Worm (Caenorhabditis elegans) whole organism, L1 larva: Measurements from ENCODE around the gene Y43H11AL.1.

Source experiments
- C16A3.4 ChIP-seq: fragments of 150-350 bp; optimal IDR thresholded peaks from 2 replicates; lab custom pipeline; 2014; ENCODE audit warnings: missing biosample characterization, missing genetic modification characterization
- C34B4.2 ChIP-seq: sonication (generic microtip); optimal IDR thresholded peaks from 2 replicates; lab custom pipeline; 2017; ENCODE audit warnings: mild to moderate bottlenecking, missing genetic modification characterization, missing compliant biosample characterization
- ama-1 ChIP-seq: fragments of 150-350 bp; optimal IDR thresholded peaks from 2 replicates; lab custom pipeline; 2014
- blmp-1 ChIP-seq: fragments of 150-350 bp; optimal IDR thresholded peaks from 2 replicates; lab custom pipeline; 2014; ENCODE audit warnings: missing biosample characterization, missing genetic modification characterization
- ceh-63 ChIP-seq: fragments of 200-800 bp; sonication (Bioruptor generic); optimal IDR thresholded peaks from 2 replicates; lab custom pipeline; 2018; ENCODE audit warnings: mild to moderate bottlenecking, missing genetic modification characterization, missing compliant biosample characterization
- ceh-8 ChIP-seq: fragments of 200-800 bp; sonication (Bioruptor generic); optimal IDR thresholded peaks from 2 replicates; lab custom pipeline; 2018; ENCODE audit warnings: mild to moderate bottlenecking, missing genetic modification characterization, moderate library complexity, missing compliant biosample characterization
- ceh-90 ChIP-seq: sonication (generic microtip); optimal IDR thresholded peaks from 2 replicates; lab custom pipeline; 2016; ENCODE audit warnings: missing genetic modification characterization, missing compliant biosample characterization
- dpl-1 ChIP-seq, 3 experiments: fragments of 150-350 bp in 2 of 3; sonication (generic microtip) in 1 of 3; optimal IDR thresholded peaks; 2 replicates each; lab custom pipeline; 2014 to 2017; ENCODE audit warnings: missing biosample characterization in 3 of 3, missing genetic modification characterization in 3 of 3, missing genetic modification reagents in 3 of 3
- efl-1 ChIP-seq, 4 experiments: fragments of 150-350 bp; optimal IDR thresholded peaks in 3 of 4; peaks in 1 of 4; 1 replicate in 1 of 4; 2 replicates in 3 of 4; lab custom pipeline; 2014; ENCODE audit warnings: missing biosample characterization in 2 of 4, missing genetic modification characterization in 2 of 4, missing genetic modification reagents in 2 of 4
- efl-3 ChIP-seq: fragments of 200-800 bp; sonication (Bioruptor generic); optimal IDR thresholded peaks from 2 replicates; lab custom pipeline; 2018; ENCODE audit warnings: mild to moderate bottlenecking, missing genetic modification characterization, missing compliant biosample characterization
- egl-13 ChIP-seq: sonication (generic microtip); optimal IDR thresholded peaks from 2 replicates; lab custom pipeline; 2016; ENCODE audit warnings: missing genotype, missing genetic modification reagents, missing genetic modification characterization, missing compliant biosample characterization
- elt-2 ChIP-seq: sonication (generic microtip); optimal IDR thresholded peaks from 2 replicates; lab custom pipeline; 2016; ENCODE audit warnings: missing genetic modification characterization, mild to moderate bottlenecking, inconsistent platforms, missing compliant biosample characterization, missing genetic modification reagents
- elt-3 ChIP-seq, 6 experiments: fragments of 150-350 bp in 1 of 6; sonication (generic microtip); optimal IDR thresholded peaks; 2 replicates each; lab custom pipeline; 2017 to 2018; ENCODE audit warnings: missing biosample characterization in 6 of 6, missing genetic modification characterization in 6 of 6, inconsistent platforms in 1 of 6
- ets-5 ChIP-seq: fragments of 200-800 bp; sonication (Bioruptor generic); IDR thresholded peaks from 2 replicates; pipeline ENCODE4 v1.3.6; 2022; ENCODE audit warnings: missing genetic modification characterization, missing compliant biosample characterization
- fkh-8 ChIP-seq: sonication (generic microtip); optimal IDR thresholded peaks from 2 replicates; lab custom pipeline; 2016; ENCODE audit warnings: mild to moderate bottlenecking, missing genetic modification characterization, missing compliant biosample characterization
- hlh-4 ChIP-seq: sonication (generic microtip); optimal IDR thresholded peaks from 2 replicates; lab custom pipeline; 2016; ENCODE audit warnings: mild to moderate bottlenecking, missing genetic modification characterization, missing compliant biosample characterization
- irx-1 ChIP-seq: sonication (generic microtip); optimal IDR thresholded peaks from 2 replicates; lab custom pipeline; 2016; ENCODE audit warnings: missing genetic modification characterization, missing compliant biosample characterization
- isw-1 ChIP-seq: fragments of 200-800 bp; sonication (Bioruptor generic); IDR thresholded peaks from 2 replicates; pipeline ENCODE4 v1.3.6; 2022; ENCODE audit warnings: missing genetic modification characterization, missing compliant biosample characterization
- lsy-2 ChIP-seq, 2 experiments: fragments of 150-350 bp; optimal IDR thresholded peaks; 2 replicates each; lab custom pipeline; 2014; ENCODE audit warnings: missing biosample characterization in 2 of 2, missing genetic modification characterization in 2 of 2
- mab-9 ChIP-seq: fragments of 200-800 bp; sonication (Bioruptor generic); IDR thresholded peaks from 2 replicates; pipeline ENCODE4 v1.3.6; 2022; ENCODE audit warnings: missing genetic modification reagents, missing genetic modification characterization, missing compliant biosample characterization
- mdl-1 ChIP-seq, 2 experiments: fragments of 150-350 bp; optimal IDR thresholded peaks; 2 replicates each; lab custom pipeline; 2014 to 2017; ENCODE audit warnings: missing biosample characterization in 2 of 2, missing genetic modification characterization in 2 of 2, inconsistent platforms in 1 of 2
- mef-2 ChIP-seq: fragments of 150-350 bp; optimal IDR thresholded peaks from 2 replicates; lab custom pipeline; 2014; ENCODE audit warnings: missing biosample characterization, missing genetic modification characterization
- nhr-12 ChIP-seq: sonication (generic microtip); optimal IDR thresholded peaks from 2 replicates; lab custom pipeline; 2017; ENCODE audit warnings: missing biosample characterization, missing genetic modification characterization
- nhr-237 ChIP-seq: fragments of 150-350 bp; optimal IDR thresholded peaks from 2 replicates; lab custom pipeline; 2014; ENCODE audit warnings: missing biosample characterization, missing genetic modification characterization
- nhr-71 ChIP-seq: sonication (generic microtip); optimal IDR thresholded peaks from 2 replicates; lab custom pipeline; 2016; ENCODE audit warnings: mild to moderate bottlenecking, missing genetic modification characterization, moderate library complexity, missing compliant biosample characterization
- nhr-76 ChIP-seq: sonication (generic microtip); optimal IDR thresholded peaks from 2 replicates; lab custom pipeline; 2017; ENCODE audit warnings: missing biosample characterization, missing genetic modification characterization
- nhr-84 ChIP-seq: sonication (generic microtip); optimal IDR thresholded peaks from 2 replicates; lab custom pipeline; 2017; ENCODE audit warnings: missing biosample characterization, missing genetic modification characterization
- pag-3 ChIP-seq: sonication (generic microtip); optimal IDR thresholded peaks from 2 replicates; lab custom pipeline; 2017; ENCODE audit warnings: missing genetic modification characterization, mild to moderate bottlenecking, missing compliant biosample characterization, antibody characterized with exemption, borderline replicate concordance; ENCODE audit not compliant: insufficient read depth
- pax-3 ChIP-seq: fragments of 200-800 bp; sonication (Bioruptor generic); optimal IDR thresholded peaks from 2 replicates; lab custom pipeline; 2018; ENCODE audit warnings: mild to moderate bottlenecking, missing genetic modification characterization, moderate library complexity, missing compliant biosample characterization
- snpc-4 ChIP-seq: fragments of 150-350 bp; optimal IDR thresholded peaks from 2 replicates; lab custom pipeline; 2014; ENCODE audit warnings: missing biosample characterization, missing genetic modification characterization
- snu-23 ChIP-seq: sonication (generic microtip); optimal IDR thresholded peaks from 2 replicates; lab custom pipeline; 2016; ENCODE audit warnings: missing genetic modification characterization, missing compliant biosample characterization
- sox-4 ChIP-seq: sonication (generic microtip); optimal IDR thresholded peaks from 2 replicates; lab custom pipeline; 2016; ENCODE audit warnings: missing genetic modification characterization, missing compliant biosample characterization
- swsn-7 ChIP-seq: sonication (generic microtip); optimal IDR thresholded peaks from 2 replicates; lab custom pipeline; 2016; ENCODE audit warnings: missing genetic modification characterization, missing compliant biosample characterization
- unc-30 ChIP-seq: sonication (generic microtip); optimal IDR thresholded peaks from 2 replicates; lab custom pipeline; 2017; ENCODE audit warnings: missing biosample characterization, missing genetic modification characterization
- unc-98 ChIP-seq: fragments of 200-800 bp; sonication (Bioruptor generic); IDR thresholded peaks from 2 replicates; pipeline ENCODE4 v1.3.6; 2022; ENCODE audit warnings: missing genetic modification characterization, missing compliant biosample characterization
- zag-1 ChIP-seq: fragments of 150-350 bp; optimal IDR thresholded peaks from 2 replicates; lab custom pipeline; 2014; ENCODE audit warnings: missing biosample characterization, missing genetic modification characterization
- zip-4 ChIP-seq: fragments of 200-800 bp; sonication (Bioruptor generic); optimal IDR thresholded peaks from 2 replicates; lab custom pipeline; 2018; ENCODE audit warnings: mild to moderate bottlenecking, missing genetic modification characterization, moderate library complexity, missing compliant biosample characterization

Gene Y43H11AL.1

ce11 chrII:232641-233040 is at the start of gene Y43H11AL.1:
TSS of gene Y43H11AL.1 (minus strand) at chrII:232741.
- TF ChIP-seq ets-5 (GFP tag; lab: Robert Waterston, UW) (no peak), zag-1 (tag; lab: Kevin White, UChicago) (no peak), blmp-1 (no peak)

ce11 chrII:278636-279035 is 46.1 kb upstream of the Y43H11AL.1 start, which contains the start of gene B0432.8:
TSS of gene B0432.8 (minus strand) at chrII:278736.
- no peak for TF ChIP-seq fkh-8 (tag; lab: Kevin White, UChicago)
- TF ChIP-seq zip-4 (GFP tag; lab: Kevin White, UChicago), result no peak
- no peak for TF ChIP-seq mdl-1 (tag; optimal IDR thresholded peaks at IDR 0.05; lab: Kevin White, UChicago)
- no peak for TF ChIP-seq C16A3.4 (tag; lab: Kevin White, UChicago)
- no peak for TF ChIP-seq nhr-237 (tag; lab: Kevin White, UChicago)
- no peak for TF ChIP-seq hlh-4
- TF ChIP-seq pax-3, result no peak
- TF ChIP-seq irx-1 (tag; lab: Kevin White, UChicago), result no peak
- no peak for TF ChIP-seq ama-1 (lab: Kevin White, UChicago)
- no peak for TF ChIP-seq egl-13
- no peak for TF ChIP-seq mef-2
- no peak for TF ChIP-seq ceh-90 (tag; lab: Kevin White, UChicago)
- no peak for TF ChIP-seq pag-3 (tag; lab: Kevin White, UChicago)
- TF ChIP-seq ceh-8 (GFP tag; lab: Kevin White, UChicago), result no peak
- TF ChIP-seq dpl-1 (GFP tag; optimal IDR thresholded peaks at IDR 0.05; lab: Kevin White, UChicago), result no peak
- TF ChIP-seq sox-4, result no peak
- no peak for TF ChIP-seq blmp-1

DNA sequence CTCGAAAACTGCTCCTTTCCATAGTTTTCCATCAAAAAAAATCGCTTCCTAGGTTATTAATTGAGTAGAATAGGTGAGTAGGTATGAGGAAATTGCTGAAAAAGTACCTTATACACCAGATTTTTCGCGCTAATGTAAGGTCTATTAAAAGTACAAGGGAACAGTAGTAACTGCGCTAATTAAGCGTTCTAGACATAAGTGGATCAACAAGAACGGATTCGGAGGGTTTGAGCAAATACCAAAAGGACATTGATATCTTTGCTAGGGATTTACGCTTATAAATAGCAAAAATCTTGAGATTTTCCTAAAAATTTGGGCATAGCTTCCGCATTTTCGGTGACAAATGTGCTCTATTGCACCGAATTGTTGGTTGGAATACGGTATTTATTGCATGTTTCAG is 41.3 kb upstream of the Y43H11AL.1 start, which contains the start of gene B0432.7:
Gene B0432.7 (minus strand): TSS at position 101 of the 400 bp plus-strand sequence.
- TF ChIP-seq nhr-84, result no peak
- no peak for TF ChIP-seq C34B4.2
- TF ChIP-seq lsy-2 (tag; optimal IDR thresholded peaks at IDR 0.05; lab: Kevin White, UChicago), result no peak
- TF ChIP-seq blmp-1, result no peak
- TF ChIP-seq isw-1 (GFP tag; lab: Robert Waterston, UW), result no peak
- TF ChIP-seq efl-3 (GFP tag; lab: Kevin White, UChicago), result no peak
- no peak for TF ChIP-seq snpc-4 (tag; lab: Kevin White, UChicago)
- TF ChIP-seq ceh-90 (tag; lab: Kevin White, UChicago), result no peak
- no peak for TF ChIP-seq nhr-12 (tag; lab: Kevin White, UChicago)

DNA sequence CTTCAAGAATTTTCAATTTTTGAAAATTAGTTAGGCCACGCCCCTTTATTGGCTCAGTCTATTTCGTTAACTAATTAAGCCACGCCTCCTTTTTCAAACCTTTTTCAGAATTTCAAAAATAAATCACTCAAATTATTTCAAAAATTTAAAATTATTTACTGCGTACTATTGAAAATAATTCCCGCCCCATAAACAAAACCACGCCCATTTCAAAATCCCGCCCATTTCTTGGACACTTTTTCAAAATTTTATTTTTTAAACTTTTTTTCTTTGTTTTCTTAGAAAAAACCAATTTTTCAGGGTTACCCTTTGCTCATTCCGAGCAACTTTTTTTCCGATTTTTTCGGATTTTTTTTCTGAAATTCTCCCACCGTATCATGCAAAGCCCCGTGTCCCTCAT is 31.5 kb upstream of the Y43H11AL.1 start, which contains the start of gene B0432.14:
Gene B0432.14 (plus strand): TSS at position 301 of the 400 bp plus-strand sequence.
- TF ChIP-seq nhr-71 (tag; lab: Kevin White, UChicago) (no peak), irx-1 (tag; lab: Kevin White, UChicago) (no peak), ceh-8 (GFP tag; lab: Kevin White, UChicago) (no peak), mab-9 (no peak), unc-98 (no peak), elt-3 (tag; optimal IDR thresholded peaks at IDR 0.05; lab: Kevin White, UChicago) (no peak), elt-2 (tag; lab: Kevin White, UChicago) (no peak), unc-30 (tag; lab: Kevin White, UChicago) (no peak), nhr-76 (no peak), efl-1 (optimal IDR thresholded peaks at IDR 0.05; lab: Kevin White, UChicago) (no peak), efl-1 (GFP tag; optimal IDR thresholded peaks at IDR 0.05 in 1 of 2; lab: Kevin White, UChicago) (no peak), snu-23 (GFP tag; lab: Kevin White, UChicago) (no peak), ceh-63 (GFP tag; lab: Kevin White, UChicago) (no peak), swsn-7 (tag; lab: Kevin White, UChicago) (no peak)
